Fruit fly (Drosophila melanogaster) whole organism, embryonic: Measurements from ENCODE around the gene Bet5.

Source experiments
- Aef1 ChIP-seq: fragments of 200-800 bp; sonication (Bioruptor generic); IDR thresholded peaks from 3 replicates; pipeline ENCODE4 v1.3.6; 2022; ENCODE audit warnings: missing biosample characterization, missing genetic modification characterization
- CG10959 ChIP-seq: fragments of 200-800 bp; sonication (Bioruptor generic); IDR thresholded peaks from 2 replicates; pipeline ENCODE4 v1.3.6; 2022; ENCODE audit warnings: missing biosample characterization, missing genetic modification characterization
- CG11093 ChIP-seq: fragments of 200-800 bp; sonication (Bioruptor generic); IDR thresholded peaks from 3 replicates; pipeline ENCODE4 v1.3.6; 2022; ENCODE audit warnings: missing biosample characterization, missing genetic modification characterization
- CG1233 ChIP-seq: fragments of 200-800 bp; sonication (Bioruptor generic); optimal IDR thresholded peaks from 4 replicates; lab custom pipeline; 2018; ENCODE audit warnings: missing biosample characterization, mild to moderate bottlenecking, missing genetic modification characterization
- CG12391 ChIP-seq: fragments of 200-800 bp; sonication (Bioruptor generic); optimal IDR thresholded peaks from 3 replicates; lab custom pipeline; 2018; ENCODE audit warnings: missing biosample characterization, mild to moderate bottlenecking, missing genetic modification characterization, moderate library complexity
- CG13894 ChIP-seq: fragments of 200-800 bp; sonication (Bioruptor generic); optimal IDR thresholded peaks from 3 replicates; lab custom pipeline; 2018; ENCODE audit warnings: missing biosample characterization, mild to moderate bottlenecking, missing genetic modification characterization, moderate library complexity
- CG16815 ChIP-seq: fragments of 200-800 bp; sonication (Bioruptor generic); optimal IDR thresholded peaks from 3 replicates; lab custom pipeline; 2017; ENCODE audit warnings: missing biosample characterization, mild to moderate bottlenecking, missing genetic modification characterization
- CG16863 ChIP-seq: fragments of 200-800 bp; sonication (Bioruptor generic); optimal IDR thresholded peaks from 3 replicates; lab custom pipeline; 2016; ENCODE audit warnings: missing biosample characterization, missing genetic modification characterization
- CG17802 ChIP-seq: fragments of 200-800 bp; sonication (Bioruptor generic); optimal IDR thresholded peaks from 2 replicates; lab custom pipeline; 2018; ENCODE audit warnings: missing biosample characterization, mild to moderate bottlenecking, missing genetic modification characterization, moderate library complexity
- CG2129 ChIP-seq: fragments of 200-800 bp; sonication (Bioruptor generic); IDR thresholded peaks from 2 replicates; pipeline ENCODE4 v1.3.6; 2022; ENCODE audit warnings: missing biosample characterization, missing genetic modification characterization; ENCODE audit not compliant: partially characterized antibody
- CG32767 ChIP-seq: fragments of 200-800 bp; sonication (Bioruptor generic); IDR thresholded peaks from 2 replicates; pipeline ENCODE4 v1.3.6; 2022; ENCODE audit warnings: missing biosample characterization, missing genetic modification characterization
- CG32772 ChIP-seq: fragments of 200-800 bp; sonication (Bioruptor generic); IDR thresholded peaks from 2 replicates; pipeline ENCODE4 v1.3.6; 2022; ENCODE audit warnings: missing biosample characterization, missing genetic modification characterization
- CG33213 ChIP-seq: fragments of 200-800 bp; sonication (Bioruptor generic); optimal IDR thresholded peaks from 3 replicates; lab custom pipeline; 2016; ENCODE audit warnings: missing biosample characterization, missing genetic modification characterization
- CG4360 ChIP-seq: fragments of 200-800 bp; sonication (Bioruptor generic); IDR thresholded peaks from 2 replicates; pipeline ENCODE4 v1.3.6; 2022; ENCODE audit warnings: missing biosample characterization, missing genetic modification characterization
- CG7372 ChIP-seq: fragments of 200-800 bp; sonication (Bioruptor generic); IDR thresholded peaks from 2 replicates; pipeline ENCODE4 v1.3.6; 2022; ENCODE audit warnings: missing biosample characterization, missing genetic modification characterization
- CG7745 ChIP-seq: fragments of 200-800 bp; sonication (Bioruptor generic); optimal IDR thresholded peaks from 2 replicates; lab custom pipeline; 2018; ENCODE audit warnings: missing biosample characterization, mild to moderate bottlenecking, missing genetic modification characterization, moderate library complexity
- CG8290 ChIP-seq, 3 experiments: fragments of 200-800 bp; sonication (Bioruptor generic); optimal IDR thresholded peaks; 2 replicates each; lab custom pipeline; 2016 to 2019; ENCODE audit warnings: missing biosample characterization in 3 of 3, missing genetic modification characterization in 3 of 3, mild to moderate bottlenecking in 2 of 3, moderate library complexity in 1 of 3
- CG8924 ChIP-seq: fragments of 200-800 bp; optimal IDR thresholded peaks from 3 replicates; lab custom pipeline; 2019; ENCODE audit warnings: missing biosample characterization, mild to moderate bottlenecking, missing genetic modification characterization, moderate library complexity
- D ChIP-seq, 2 experiments: fragments of 200-800 bp in 1 of 2; fragments of >200 bp in 1 of 2; sonication (Bioruptor generic) in 1 of 2; optimal IDR thresholded peaks; 2 replicates in 1 of 2; 3 replicates in 1 of 2; lab custom pipeline; 2017; ENCODE audit warnings: mild to moderate bottlenecking in 1 of 2, missing biosample characterization in 1 of 2, missing genetic modification characterization in 1 of 2, missing genetic modification reagents in 1 of 2
- Deaf1 ChIP-seq: fragments of 200-800 bp; optimal IDR thresholded peaks from 3 replicates; lab custom pipeline; 2019; ENCODE audit warnings: missing biosample characterization, mild to moderate bottlenecking, missing genetic modification characterization, moderate library complexity
- Dll ChIP-seq: fragments of 200-800 bp; sonication (Bioruptor generic); IDR thresholded peaks from 4 replicates; pipeline ENCODE4 v1.3.6; 2022; ENCODE audit warnings: missing biosample characterization, missing genetic modification characterization; ENCODE audit not compliant: partially characterized antibody
- Ets65A ChIP-seq: fragments of 200-800 bp; sonication (Bioruptor generic); peaks from one replicate; lab custom pipeline; 2016; ENCODE audit warnings: missing biosample characterization, missing genetic modification characterization
- Gsc ChIP-seq: fragments of 200-800 bp; sonication (Bioruptor generic); IDR thresholded peaks from 2 replicates; pipeline ENCODE4 v1.3.6; 2022; ENCODE audit warnings: missing biosample characterization, missing genetic modification characterization
- Hmr ChIP-seq: fragments of 200-800 bp; sonication (Bioruptor generic); optimal IDR thresholded peaks from 3 replicates; lab custom pipeline; 2017; ENCODE audit warnings: mild to moderate bottlenecking, missing biosample characterization, missing genetic modification reagents, missing genetic modification characterization
- Lpt ChIP-seq: fragments of >200 bp; optimal IDR thresholded peaks from 2 replicates; lab custom pipeline; 2018; ENCODE audit warnings: missing biosample characterization, missing genetic modification characterization
- NFAT ChIP-seq: fragments of 200-800 bp; sonication (Bioruptor generic); IDR thresholded peaks from 2 replicates; pipeline ENCODE4 v1.3.6; 2022; ENCODE audit warnings: missing biosample characterization, missing genetic modification characterization
- Nf-YA ChIP-seq: fragments of 200-800 bp; sonication (Bioruptor generic); IDR thresholded peaks from 2 replicates; pipeline ENCODE4 v1.3.6; 2022; ENCODE audit warnings: missing biosample characterization, missing genetic modification characterization
- Xbp1 ChIP-seq: fragments of 200-800 bp; sonication (Bioruptor generic); optimal IDR thresholded peaks from 3 replicates; lab custom pipeline; 2016; ENCODE audit warnings: missing biosample characterization, mild to moderate bottlenecking, missing genetic modification characterization
- bbx ChIP-seq: fragments of 200-800 bp; sonication (Bioruptor generic); IDR thresholded peaks from 2 replicates; pipeline ENCODE4 v1.3.6; 2022; ENCODE audit warnings: missing biosample characterization, missing genetic modification characterization; ENCODE audit not compliant: partially characterized antibody
- bowl ChIP-seq: fragments of 200-800 bp; sonication (Bioruptor generic); IDR thresholded peaks from 2 replicates; pipeline ENCODE4 v1.3.6; 2022; ENCODE audit warnings: missing biosample characterization, missing genetic modification characterization
- cato ChIP-seq: fragments of 200-800 bp; sonication (Bioruptor generic); optimal IDR thresholded peaks from 2 replicates; lab custom pipeline; 2016; ENCODE audit warnings: missing biosample characterization, missing genetic modification characterization, borderline replicate concordance
- crp ChIP-seq, 2 experiments: fragments of 200-800 bp; sonication (Bioruptor generic); optimal IDR thresholded peaks; 2 replicates in 1 of 2; 3 replicates in 1 of 2; lab custom pipeline; 2017; ENCODE audit warnings: missing biosample characterization in 2 of 2, missing genetic modification characterization in 2 of 2, mild to moderate bottlenecking in 1 of 2, moderate library complexity in 1 of 2
- dmrt99B ChIP-seq: fragments of 200-800 bp; sonication (Bioruptor generic); optimal IDR thresholded peaks from 2 replicates; lab custom pipeline; 2018; ENCODE audit warnings: missing biosample characterization, mild to moderate bottlenecking, missing genetic modification characterization, moderate library complexity
- en ChIP-seq: fragments of 200-800 bp; sonication (Bioruptor generic); optimal IDR thresholded peaks from 2 replicates; lab custom pipeline; 2016; ENCODE audit warnings: missing biosample characterization, missing genetic modification characterization
- esg ChIP-seq: fragments of 200-800 bp; sonication (Bioruptor generic); conservative IDR thresholded peaks from 2 replicates; pipeline ENCODE4 v1.3.6; 2022; ENCODE audit warnings: missing biosample characterization, missing genetic modification characterization
- gro ChIP-seq: fragments of 200-800 bp; sonication (Bioruptor generic); optimal IDR thresholded peaks from 2 replicates; lab custom pipeline; 2016; ENCODE audit warnings: missing biosample characterization, missing genetic modification characterization
- hth ChIP-seq: fragments of >200 bp; optimal IDR thresholded peaks from 2 replicates; lab custom pipeline; 2017; ENCODE audit warnings: inconsistent platforms
- kah ChIP-seq: fragments of 200-800 bp; sonication (Bioruptor generic); optimal IDR thresholded peaks from 2 replicates; lab custom pipeline; 2018; ENCODE audit warnings: missing biosample characterization, mild to moderate bottlenecking, missing genetic modification characterization
- lab ChIP-seq: fragments of 200-800 bp; sonication (Bioruptor generic); optimal IDR thresholded peaks from 3 replicates; lab custom pipeline; 2017; ENCODE audit warnings: missing biosample characterization, missing genetic modification characterization, mild to moderate bottlenecking, moderate library complexity, missing genetic modification reagents
- sd ChIP-seq: fragments of 200-800 bp; sonication (Bioruptor generic); optimal IDR thresholded peaks from 3 replicates; lab custom pipeline; 2018; ENCODE audit warnings: missing biosample characterization, mild to moderate bottlenecking, missing genetic modification characterization, moderate library complexity
- trem ChIP-seq: fragments of 200-800 bp; optimal IDR thresholded peaks from 3 replicates; lab custom pipeline; 2019; ENCODE audit warnings: missing biosample characterization, mild to moderate bottlenecking, missing genetic modification characterization, moderate library complexity
- trh ChIP-seq: fragments of 200-800 bp; sonication (Bioruptor generic); optimal IDR thresholded peaks from 2 replicates; lab custom pipeline; 2016; ENCODE audit warnings: missing biosample characterization, missing genetic modification characterization
- ttk ChIP-seq: fragments of 200-800 bp; sonication (Bioruptor generic); IDR thresholded peaks from 2 replicates; pipeline ENCODE4 v2.1.2; 2022; ENCODE audit warnings: missing biosample characterization, missing genetic modification characterization
- unpg ChIP-seq: fragments of 200-800 bp; sonication (Bioruptor generic); optimal IDR thresholded peaks from 3 replicates; lab custom pipeline; 2018; ENCODE audit warnings: missing biosample characterization, mild to moderate bottlenecking, missing genetic modification characterization, moderate library complexity
- wdn ChIP-seq: fragments of 200-800 bp; sonication (Bioruptor generic); IDR thresholded peaks from 2 replicates; pipeline ENCODE4 v1.3.6; 2022; ENCODE audit warnings: missing biosample characterization, missing genetic modification characterization
- wor ChIP-seq: fragments of 200-800 bp; sonication (Bioruptor generic); IDR thresholded peaks from 2 replicates; pipeline ENCODE4 v1.3.6; 2022; ENCODE audit warnings: missing biosample characterization, missing genetic modification characterization
- yki ChIP-seq: fragments of >200 bp; optimal IDR thresholded peaks from 3 replicates; lab custom pipeline; 2018

Bet5 gene

dm6 chr3R:30170671-30171667 lies 9.1 kb upstream of the Bet5 start, which contains the start of gene Rsod (continued):
- peak; percentile 37 for TF ChIP-seq trem (tag; lab: Kevin White, UChicago)
- TF ChIP-seq en (GFP tag; lab: Kevin White, UChicago), result no peak
- no peak for TF ChIP-seq yki
- 0 out of 2 replicates have a peak, but pooled peaks have one; percentile 21 for TF ChIP-seq Gsc (GFP tag; lab: Robert Waterston, UW)
- TF ChIP-seq Xbp1 (GFP tag; lab: Kevin White, UChicago), result peak; percentile 59
- no peak for TF ChIP-seq CG13894 (tag; lab: Kevin White, UChicago)
- no peak for TF ChIP-seq CG7745 (tag; lab: Kevin White, UChicago)
- no peak for TF ChIP-seq Lpt
- no peak for TF ChIP-seq Hmr (GFP tag; lab: Kevin White, UChicago)
- peak; percentile 61 for TF ChIP-seq unpg
- TF ChIP-seq Ets65A (GFP tag; lab: Kevin White, UChicago), result no peak
- peak; percentile 13 for TF ChIP-seq cato (GFP tag; lab: Kevin White, UChicago)
- peak; percentile 38 for TF ChIP-seq CG17802 (tag; lab: Kevin White, UChicago)
- TF ChIP-seq bbx (GFP tag; lab: Robert Waterston, UW), result peak; percentile 22; the same call in 1 of the 2 replicates
- peak; percentile 74 for TF ChIP-seq esg
- no peak for TF ChIP-seq trh (GFP tag; lab: Kevin White, UChicago)
- TF ChIP-seq ttk (GFP tag; lab: Robert Waterston, UW), result peak; percentile 83
- peak; percentile 52; the same call in 1 of the 2 replicates for TF ChIP-seq CG32772 (GFP tag; lab: Robert Waterston, UW)
- peak in 1 of 2 experiments; percentile 25 for TF ChIP-seq crp (GFP tag; optimal IDR thresholded peaks at IDR 0.05; lab: Kevin White, UChicago)
- no peak for TF ChIP-seq CG33213 (GFP tag; lab: Kevin White, UChicago)
- TF ChIP-seq wor (GFP tag; lab: Robert Waterston, UW), result peak; percentile 28; the same call in 1 of the 2 replicates
- TF ChIP-seq CG16863 (GFP tag; lab: Kevin White, UChicago), result peak; percentile 7
- TF ChIP-seq gro, result no peak
- TF ChIP-seq CG32767, result peak; percentile 38; the same call in 1 of the 2 replicates
- peak; percentile 11; the same call in 1 of the 2 replicates for TF ChIP-seq CG4360 (GFP tag; lab: Robert Waterston, UW)
- TF ChIP-seq hth, result no peak
- TF ChIP-seq CG11093 (GFP tag; lab: Robert Waterston, UW), result peak; percentile 73
- TF ChIP-seq dmrt99B (tag; lab: Kevin White, UChicago), result peak; percentile 73
- TF ChIP-seq CG12391 (tag; lab: Kevin White, UChicago), result peak; percentile 54
- no peak for TF ChIP-seq Dll (GFP tag; lab: Robert Waterston, UW)
- TF ChIP-seq wdn (GFP tag; lab: Robert Waterston, UW), result 0 out of 2 replicates have a peak, but pooled peaks have one; percentile 33
- TF ChIP-seq CG10959, result peak; percentile 50; the same call in 1 of the 2 replicates
- peak; percentile 66 for TF ChIP-seq NFAT (GFP tag; lab: Robert Waterston, UW)
- peak; percentile 9 for TF ChIP-seq CG16815
- TF ChIP-seq Nf-YA (GFP tag; lab: Robert Waterston, UW), result peak; percentile 27; the same call in 1 of the 2 replicates
- TF ChIP-seq CG2129 (GFP tag; lab: Robert Waterston, UW), result no peak
- peak; percentile 48; the same call in 2 of the 3 replicates for TF ChIP-seq Aef1 (GFP tag; lab: Robert Waterston, UW)
- no peak for TF ChIP-seq D (optimal IDR thresholded peaks at IDR 0.05; lab: Kevin White, UChicago)
- peak; percentile 48 for TF ChIP-seq D (GFP tag; optimal IDR thresholded peaks at IDR 0.05; lab: Kevin White, UChicago)
- peak; percentile 54 for TF ChIP-seq lab
- peak; percentile 62 for TF ChIP-seq CG7372 (GFP tag; lab: Robert Waterston, UW)
- no peak for TF ChIP-seq CG8290 (GFP tag; optimal IDR thresholded peaks at IDR 0.05; lab: Kevin White, UChicago)
- no peak for TF ChIP-seq CG8290 (tag; optimal IDR thresholded peaks at IDR 0.05; lab: Kevin White, UChicago)
- TF ChIP-seq bowl, result peak; percentile 47
- TF ChIP-seq CG8924 (tag; lab: Kevin White, UChicago), result peak; percentile 33
- TF ChIP-seq kah (GFP tag; lab: Kevin White, UChicago), result no peak
- TF ChIP-seq Deaf1 (tag; lab: Kevin White, UChicago), result peak; percentile 83
- peak; percentile 21 for TF ChIP-seq CG1233 (GFP tag; lab: Kevin White, UChicago)
- TF ChIP-seq sd (tag; lab: Kevin White, UChicago), result no peak
